Worm (Caenorhabditis elegans): ENCODE results near the gene F15H10.12.

F15H10.12 gene

ce11 chrV:10440723-10441122, 30.8 kb upstream of the F15H10.12 start, which contains the start of gene snf-10:
TSS of gene snf-10 (minus strand) at chrV:10440823.
- TF ChIP-seq nhr-25 (tag; optimal IDR thresholded peaks at IDR 0.05; ENCODE audit: borderline replicate concordance, insufficient read depth) (no peak), T26A8.4 (GFP tag; IDR thresholded peaks at IDR 0.05) (no peak), ces-1 (GFP tag; optimal IDR thresholded peaks at IDR 0.05) (no peak), lin-1 (GFP tag; IDR thresholded peaks at IDR 0.05) (no peak), lin-39 (tag; optimal IDR thresholded peaks at IDR 0.05) (no peak), unc-130 (GFP tag; optimal IDR thresholded peaks at IDR 0.05) (no peak), F49E8.2 (tag; optimal IDR thresholded peaks at IDR 0.05; ENCODE audit: borderline replicate concordance) (no peak), dmd-9 (GFP tag; IDR thresholded peaks at IDR 0.05) (no peak), snpc-4 (tag; optimal IDR thresholded peaks at IDR 0.05) (no peak), hmg-1.1 (GFP tag; IDR thresholded peaks at IDR 0.05) (no peak), nhr-111 (GFP tag; optimal IDR thresholded peaks at IDR 0.05) (no peak), F26F4.8 (GFP tag; conservative IDR thresholded peaks at IDR 0.05) (no peak), daf-19 (GFP tag; conservative IDR thresholded peaks at IDR 0.05) (no peak), fos-1 (tag; optimal IDR thresholded peaks at IDR 0.05) (no peak), hlh-11 (tag; optimal IDR thresholded peaks at IDR 0.05) (no peak), egl-43 (GFP tag; IDR thresholded peaks at IDR 0.05) (no peak), nhr-42 (GFP tag; IDR thresholded peaks at IDR 0.05) (no peak), lsy-2 (tag; optimal IDR thresholded peaks at IDR 0.05) (no peak)

ce11 chrV:10436612-10437011, 26.7 kb upstream of the F15H10.12 start, which contains the start of gene set-22:
TSS of gene set-22 (plus strand) at chrV:10436912.
- TF ChIP-seq ZK546.5 (tag; optimal IDR thresholded peaks at IDR 0.05) = no peak
- TF ChIP-seq pqm-1 (tag; optimal IDR thresholded peaks at IDR 0.05) = no peak
- TF ChIP-seq nhr-25 (tag; optimal IDR thresholded peaks at IDR 0.05; ENCODE audit: borderline replicate concordance, insufficient read depth) = no peak
- no peak for TF ChIP-seq T20F7.1 (GFP tag; optimal IDR thresholded peaks at IDR 0.05)
- TF ChIP-seq nhr-76 (tag; optimal IDR thresholded peaks at IDR 0.05) = no peak
- TF ChIP-seq spr-1 (tag; optimal IDR thresholded peaks at IDR 0.05) = no peak
- no peak for TF ChIP-seq madf-9 (GFP tag; conservative IDR thresholded peaks at IDR 0.05)
- TF ChIP-seq egl-27 (tag; optimal IDR thresholded peaks at IDR 0.05) = no peak
- no peak for TF ChIP-seq Y48G9A.11 (GFP tag; IDR thresholded peaks at IDR 0.05)
- TF ChIP-seq ceh-82 (tag; optimal IDR thresholded peaks at IDR 0.05) = no peak

ce11 chrV:10435198-10435597, 25.3 kb upstream of the F15H10.12 start:
- TF ChIP-seq F26F4.8 (GFP tag; conservative IDR thresholded peaks at IDR 0.05) (no peak), ztf-11 (tag; optimal IDR thresholded peaks at IDR 0.05) (no peak), nhr-10 (tag; optimal IDR thresholded peaks at IDR 0.05) (no peak), dmd-6 (GFP tag; IDR thresholded peaks at IDR 0.05) (peak; percentile 54), mdl-1 (tag; optimal IDR thresholded peaks at IDR 0.05) (no peak), unc-62 (GFP tag; optimal IDR thresholded peaks at IDR 0.05 in 1 of 2) (peak in 1 of 2 experiments; percentile 95), unc-62 (tag; optimal IDR thresholded peaks at IDR 0.05) (no peak), madf-5 (GFP tag; IDR thresholded peaks at IDR 0.05) (no peak), pqm-1 (tag; optimal IDR thresholded peaks at IDR 0.05) (peak; percentile 44), daf-16 (GFP tag; optimal IDR thresholded peaks at IDR 0.05) (no peak), daf-16 (tag; optimal IDR thresholded peaks at IDR 0.05) (peak; percentile 14), nhr-28 (tag; optimal IDR thresholded peaks at IDR 0.05) (peak; percentile 36)

ce11 chrV:10433721-10434120, 23.8 kb upstream of the F15H10.12 start, which contains the start of gene Y32F6A.4:
TSS of gene Y32F6A.4 (minus strand) at chrV:10434067.
- TF ChIP-seq ceh-82 (tag; optimal IDR thresholded peaks at IDR 0.05) = no peak
- no peak for TF ChIP-seq gei-8 (GFP tag; optimal IDR thresholded peaks at IDR 0.05)
- peak; percentile 69 for TF ChIP-seq pqm-1 (tag; optimal IDR thresholded peaks at IDR 0.05)
- no peak for TF ChIP-seq skn-1 (tag; optimal IDR thresholded peaks at IDR 0.05)
- TF ChIP-seq nhr-28 (tag; optimal IDR thresholded peaks at IDR 0.05) = peak; percentile 39
- no peak for TF ChIP-seq F26F4.8 (GFP tag; conservative IDR thresholded peaks at IDR 0.05)
- TF ChIP-seq nhr-48 (tag; optimal IDR thresholded peaks at IDR 0.05) = no peak
- TF ChIP-seq Y105C5A.15 (GFP tag; IDR thresholded peaks at IDR 0.05) = no peak
- TF ChIP-seq mxl-3 (GFP tag; optimal IDR thresholded peaks at IDR 0.05) = no peak
- no peak for TF ChIP-seq Y75B8A.6 (GFP tag; IDR thresholded peaks at IDR 0.05)
- TF ChIP-seq aha-1 (tag) = no peak
- no peak for TF ChIP-seq unc-39 (tag; optimal IDR thresholded peaks at IDR 0.05)
- no peak for TF ChIP-seq F37D6.2 (tag; optimal IDR thresholded peaks at IDR 0.05)
- peak; percentile 17; the same call in 1 of the 2 replicates for TF ChIP-seq php-3 (GFP tag; IDR thresholded peaks at IDR 0.05)
- TF ChIP-seq hlh-11 (tag; optimal IDR thresholded peaks at IDR 0.05) = peak; percentile 15
- TF ChIP-seq ces-1 (GFP tag; optimal IDR thresholded peaks at IDR 0.05) = no peak
- TF ChIP-seq lin-38 (GFP tag; IDR thresholded peaks at IDR 0.05) = no peak
- no peak for TF ChIP-seq daf-16 (GFP tag; optimal IDR thresholded peaks at IDR 0.05)
- peak; percentile 45 for TF ChIP-seq daf-16 (tag; optimal IDR thresholded peaks at IDR 0.05)
